Worm (Caenorhabditis elegans): ENCODE measurements around the gene srh-258.

Gene srh-258

DNA sequence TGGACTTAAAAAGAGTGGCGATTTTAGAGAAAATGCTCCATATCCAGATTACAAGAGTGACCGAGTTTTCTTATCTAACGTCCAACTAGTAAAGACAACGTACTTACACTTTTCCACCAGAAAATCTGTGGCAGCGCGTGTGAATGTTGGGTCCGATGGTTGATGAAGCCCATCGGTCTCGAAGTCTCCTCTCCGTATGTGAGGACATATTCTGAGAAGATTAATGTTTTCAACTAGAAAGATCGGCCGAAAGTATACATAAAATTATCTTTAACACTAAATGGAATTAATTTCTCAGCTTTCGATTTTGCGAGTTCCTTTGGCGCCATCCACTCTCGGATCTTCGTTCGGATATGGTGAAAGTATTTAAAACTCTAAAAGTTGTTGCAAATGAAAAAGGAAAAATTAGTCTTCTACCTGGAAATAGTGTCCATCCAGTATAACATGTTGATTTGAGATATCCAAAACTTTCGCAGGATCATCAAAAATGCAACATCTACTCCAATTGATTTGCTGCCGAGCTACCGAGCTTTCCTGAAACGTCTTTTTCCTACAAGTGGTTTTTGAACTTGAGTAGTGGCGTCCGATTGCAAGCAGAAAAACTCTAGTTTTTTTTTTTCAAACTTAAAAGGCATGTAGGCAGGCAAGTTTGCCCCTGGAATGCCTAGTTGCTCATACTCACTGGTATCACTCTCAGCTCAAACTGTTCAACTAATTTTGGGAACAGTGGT lies 26.5 kb downstream of the srh-258 start:
- TF ChIP-seq nhr-12 (tag; optimal IDR thresholded peaks at IDR 0.05), result no peak
- no peak for TF ChIP-seq ceh-90 (tag; optimal IDR thresholded peaks at IDR 0.05)
- no peak for TF ChIP-seq zag-1 (tag; optimal IDR thresholded peaks at IDR 0.05)
- no peak for TF ChIP-seq irx-1 (tag; optimal IDR thresholded peaks at IDR 0.05)
- TF ChIP-seq jun-1 (tag; optimal IDR thresholded peaks at IDR 0.05), result no peak
- TF ChIP-seq mdl-1 (tag; optimal IDR thresholded peaks at IDR 0.05), result no peak
- no peak for TF ChIP-seq efl-1 (optimal IDR thresholded peaks at IDR 0.05)
- TF ChIP-seq efl-1 (GFP tag; optimal IDR thresholded peaks at IDR 0.05 in 1 of 2), result peak in 1 of 2 experiments; percentile 81
- TF ChIP-seq pqm-1 (tag; optimal IDR thresholded peaks at IDR 0.05), result peak; percentile 23
- TF ChIP-seq unc-86 (tag; optimal IDR thresholded peaks at IDR 0.05), result no peak
- TF ChIP-seq nhr-19 (GFP tag; conservative IDR thresholded peaks at IDR 0.05), result no peak
- no peak for TF ChIP-seq F16B12.6 (tag; optimal IDR thresholded peaks at IDR 0.05)
- TF ChIP-seq sptf-1 (tag; optimal IDR thresholded peaks at IDR 0.05), result no peak
- no peak for TF ChIP-seq nhr-28 (tag; optimal IDR thresholded peaks at IDR 0.05)
- no peak for TF ChIP-seq ceh-82 (tag; optimal IDR thresholded peaks at IDR 0.05)
- peak; percentile 51 for TF ChIP-seq pax-3 (tag; optimal IDR thresholded peaks at IDR 0.05)
- TF ChIP-seq ceh-8 (GFP tag; optimal IDR thresholded peaks at IDR 0.05), result no peak
- no peak for TF ChIP-seq nhr-20 (tag; optimal IDR thresholded peaks at IDR 0.05)

DNA sequence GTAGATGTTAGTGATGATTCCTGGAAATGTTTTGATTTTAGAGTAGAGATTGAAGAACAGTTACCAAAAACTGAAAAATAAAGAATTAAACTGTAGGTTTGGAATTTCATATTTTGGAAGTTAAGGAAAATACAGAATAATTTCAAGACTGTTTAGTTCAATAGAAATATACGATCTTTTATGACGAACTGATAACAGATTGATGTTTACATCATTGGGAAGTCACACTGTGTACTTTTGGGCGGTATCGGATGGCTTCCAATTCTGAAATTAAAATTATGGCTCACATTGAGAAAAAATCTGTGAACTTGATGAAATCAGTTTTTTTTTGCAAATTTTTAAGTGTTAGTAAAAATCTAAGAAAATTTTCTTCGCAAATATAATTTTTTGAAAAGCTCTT lies 27.5 kb downstream of the srh-258 start, which contains the start of gene T26H5.8:
TSS of gene T26H5.8 (minus strand) at position 270 of the 400 bp plus-strand sequence.
- TF ChIP-seq lin-35 (GFP tag; optimal IDR thresholded peaks at IDR 0.05) (peak in 1 of 2 experiments; percentile 25), isw-1 (GFP tag; IDR thresholded peaks at IDR 0.05) (no peak), hpl-2 (GFP tag; optimal IDR thresholded peaks at IDR 0.05) (no peak), efl-1 (optimal IDR thresholded peaks at IDR 0.05) (no peak), efl-1 (GFP tag; optimal IDR thresholded peaks at IDR 0.05 in 1 of 2) (peak in 1 of 2 experiments; percentile 4), pqm-1 (tag; optimal IDR thresholded peaks at IDR 0.05) (peak; percentile 46), elt-2 (tag; optimal IDR thresholded peaks at IDR 0.05) (peak; percentile 41)

DNA sequence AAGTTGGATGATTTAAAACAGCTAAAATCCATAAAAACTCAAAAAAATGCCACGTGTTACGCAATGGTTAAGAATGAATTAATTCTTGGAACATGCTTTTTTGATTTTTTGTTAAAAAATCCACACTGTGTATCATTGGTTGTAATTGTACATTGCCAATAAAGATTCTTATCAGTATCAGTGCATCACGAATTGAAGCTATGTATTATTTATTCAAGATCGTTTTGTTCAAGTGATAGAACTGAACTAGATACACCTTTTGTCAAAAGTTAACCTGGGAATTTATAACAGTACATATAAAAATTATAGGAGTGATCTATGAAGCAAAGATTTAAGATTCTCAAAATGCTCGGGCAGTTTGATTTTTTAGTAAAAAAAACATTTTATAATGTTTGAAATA lies 29.7 kb downstream of the srh-258 start:
- no peak for TF ChIP-seq efl-1 (optimal IDR thresholded peaks at IDR 0.05)
- TF ChIP-seq efl-1 (GFP tag; optimal IDR thresholded peaks at IDR 0.05 in 1 of 2), result no peak
- TF ChIP-seq elt-2 (tag; optimal IDR thresholded peaks at IDR 0.05), result peak; percentile 36

DNA sequence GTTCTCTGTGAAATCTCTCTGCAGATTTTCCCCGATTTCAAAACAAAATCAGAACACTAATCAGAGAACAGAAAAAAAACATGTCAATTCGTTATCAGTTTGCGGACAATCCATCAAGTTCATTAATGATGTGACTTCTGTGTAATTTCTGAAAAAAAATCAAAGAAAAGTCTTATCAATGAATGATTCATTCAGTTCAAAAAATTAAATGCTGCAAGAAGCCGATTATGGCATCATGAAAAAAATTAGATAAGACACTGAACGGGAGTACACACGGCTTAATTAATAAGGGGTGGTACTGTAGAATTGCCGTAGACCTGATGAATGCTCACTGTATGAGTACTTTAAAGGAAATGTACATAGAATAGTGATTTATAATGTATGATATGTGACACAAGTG lies 31.2 kb downstream of the srh-258 start:
- no peak for TF ChIP-seq rnt-1 (tag; optimal IDR thresholded peaks at IDR 0.05)
- peak; percentile 61 for TF ChIP-seq elt-2 (tag; optimal IDR thresholded peaks at IDR 0.05)
- no peak for TF ChIP-seq ztf-11 (tag; optimal IDR thresholded peaks at IDR 0.05)
- no peak for TF ChIP-seq lin-15B (tag; optimal IDR thresholded peaks at IDR 0.05)
- no peak for TF ChIP-seq nhr-237 (tag; optimal IDR thresholded peaks at IDR 0.05)

ce11 chrV:15442384-15442783 lies 37.4 kb downstream of the srh-258 start:
- no peak for TF ChIP-seq ztf-4 (tag; optimal IDR thresholded peaks at IDR 0.05)
- TF ChIP-seq hlh-17 (GFP tag; optimal IDR thresholded peaks at IDR 0.05; ENCODE audit: borderline replicate concordance), result no peak
- no peak for TF ChIP-seq snpc-4 (tag; optimal IDR thresholded peaks at IDR 0.05)
- TF ChIP-seq tlp-1 (tag; optimal IDR thresholded peaks at IDR 0.05), result no peak
- no peak for TF ChIP-seq dsc-1 (tag; optimal IDR thresholded peaks at IDR 0.05)
- no peak for TF ChIP-seq elt-3 (tag; optimal IDR thresholded peaks at IDR 0.05)
- no peak for TF ChIP-seq ceh-90 (tag; optimal IDR thresholded peaks at IDR 0.05)

ce11 chrV:15443708-15444107 lies 38.7 kb downstream of the srh-258 start, which contains the start of gene T26H5.10:
TSS of gene T26H5.10 (minus strand) at chrV:15443808.
- TF ChIP-seq tbx-2 (tag; optimal IDR thresholded peaks at IDR 0.05) (no peak), fkh-4 (tag; optimal IDR thresholded peaks at IDR 0.05; ENCODE audit: borderline replicate concordance) (no peak), fkh-8 (tag; optimal IDR thresholded peaks at IDR 0.05) (no peak), ama-1 (optimal IDR thresholded peaks at IDR 0.05) (no peak)
